Fruit fly (Drosophila melanogaster) S2 (cell line): ENCODE measurements around the gene CG13258.

ENCODE experiments used
- CG8478 ChIP-seq: fragments of >200 bp; optimal IDR thresholded peaks from 2 replicates; lab custom pipeline; 2018
- CTCF ChIP-seq, 2 experiments: fragments of >200 bp; optimal IDR thresholded peaks; 2 replicates each; lab custom pipeline; 2018

dm6 chr2L:16323544-16323943 is 30.7 kb upstream of the CG13258 start:
- TF ChIP-seq CG8478 (lab: Kevin White, UChicago): no peak
- no peak for TF ChIP-seq CTCF (optimal IDR thresholded peaks at IDR 0.05; lab: Kevin White, UChicago)
